Worm (Caenorhabditis elegans): Measurements from ENCODE around the gene F11C1.10.

- no peak for TF ChIP-seq hmbx-1 (tag; optimal IDR thresholded peaks at IDR 0.05)
- TF ChIP-seq ama-1 (optimal IDR thresholded peaks at IDR 0.05): no peak
- TF ChIP-seq aly-1 (tag; optimal IDR thresholded peaks at IDR 0.05): no peak
- TF ChIP-seq hnd-1 (tag; optimal IDR thresholded peaks at IDR 0.05): no peak
- TF ChIP-seq F13C5.2 (tag; optimal IDR thresholded peaks at IDR 0.05): peak; percentile 32
- TF ChIP-seq pes-1 (GFP tag; IDR thresholded peaks at IDR 0.05): no peak
These were observed 1.2 kb upstream of the F11C1.10 start, which contains the start of gene ppk-3 for ce11 chrX:12975595-12976089.
